Worm (Caenorhabditis elegans) whole organism, L4 larva: ENCODE measurements around the gene K10C2.6.

Source experiments
- daf-16 ChIP-seq, 3 experiments: sonication (generic microtip); optimal IDR thresholded peaks; 2 replicates each; lab custom pipeline; 2016 to 2017; ENCODE audit warnings: missing genetic modification characterization in 3 of 3, missing genetic modification reagents in 3 of 3, mild to moderate bottlenecking in 2 of 3, missing compliant biosample characterization in 2 of 3, missing biosample characterization in 1 of 3, moderate library complexity in 1 of 3
- fos-1 ChIP-seq: fragments of 150-350 bp; optimal IDR thresholded peaks from 2 replicates; lab custom pipeline; 2014; ENCODE audit warnings: missing biosample characterization, missing genetic modification characterization
- nhr-77 ChIP-seq: fragments of 150-350 bp; optimal IDR thresholded peaks from 2 replicates; lab custom pipeline; 2014; ENCODE audit warnings: missing biosample characterization, missing genetic modification characterization
- pha-4 ChIP-seq, 2 experiments: fragments of 150-350 bp in 1 of 2; fragments of 200-800 bp in 1 of 2; sonication (Bioruptor generic) in 1 of 2; IDR thresholded peaks in 1 of 2; optimal IDR thresholded peaks in 1 of 2; 2 replicates each; pipeline versions ENCODE4 v1.3.6 to Lab custom; 2014 to 2022; ENCODE audit warnings: missing genetic modification characterization in 2 of 2, missing genetic modification reagents in 2 of 2, missing biosample characterization in 1 of 2, missing compliant biosample characterization in 1 of 2

DNA sequence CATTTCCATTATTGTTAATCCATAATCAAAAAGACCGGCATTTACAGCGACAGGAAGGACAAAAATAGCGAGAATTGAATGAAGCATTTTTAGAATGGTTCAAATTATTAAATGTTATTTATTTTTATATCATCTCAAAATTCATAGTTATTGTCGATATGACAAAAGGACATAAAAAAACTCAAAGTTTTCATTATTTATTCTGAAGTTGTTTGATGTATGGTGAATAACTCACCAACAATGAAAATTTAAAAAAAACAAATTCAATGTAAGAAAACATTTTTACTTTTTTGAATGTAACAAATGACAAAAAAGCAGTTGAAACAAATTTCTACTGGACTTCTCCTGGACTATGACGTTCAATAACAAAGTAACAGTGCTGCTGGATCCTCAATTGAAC is 10.8 kb upstream of the K10C2.6 start, which contains the start of gene K10C2.14:
- no peak for TF ChIP-seq daf-16 (GFP tag; optimal IDR thresholded peaks at IDR 0.05; lab: Kevin White, UChicago)
- no peak for TF ChIP-seq daf-16 (tag; optimal IDR thresholded peaks at IDR 0.05; lab: Kevin White, UChicago)
- TF ChIP-seq pha-4 (GFP tag; IDR thresholded peaks at IDR 0.05; lab: Robert Waterston, UW), result no peak
- no peak for TF ChIP-seq pha-4 (tag; optimal IDR thresholded peaks at IDR 0.05; lab: Kevin White, UChicago)
- no peak for TF ChIP-seq fos-1
- TF ChIP-seq nhr-77 (tag; lab: Kevin White, UChicago), result no peak
